Worm (Caenorhabditis elegans) whole organism, midembryonic: ENCODE measurements around the gene F59B10.6.
"Not testable (repeated sequence)": the region's sequence is repeated elsewhere in the genome, so short reads cannot be mapped to it uniquely, and the experiment has no call there.

Experiments used
- T22C8.4 ChIP-seq: fragments of 200-800 bp; sonication (Bioruptor generic); IDR thresholded peaks from 2 replicates; pipeline ENCODE4 v1.3.6; 2022; ENCODE audit warnings: missing genetic modification characterization, missing compliant biosample characterization
- cog-1 ChIP-seq: sonication (generic microtip); optimal IDR thresholded peaks from 2 replicates; lab custom pipeline; 2016; ENCODE audit warnings: missing genetic modification characterization, missing compliant biosample characterization
- flt-1 ChIP-seq: fragments of 200-800 bp; sonication (Bioruptor generic); IDR thresholded peaks from 2 replicates; pipeline ENCODE4 v1.3.6; 2022; ENCODE audit warnings: missing genetic modification characterization, missing compliant biosample characterization
- klf-2 ChIP-seq: fragments of 200-800 bp; sonication (Bioruptor generic); conservative IDR thresholded peaks from 2 replicates; pipeline ENCODE4 v1.3.6; 2022; ENCODE audit warnings: missing genetic modification reagents, missing genetic modification characterization, missing compliant biosample characterization
- med-1 ChIP-seq: sonication (generic microtip); optimal IDR thresholded peaks from 2 replicates; lab custom pipeline; 2017; ENCODE audit warnings: missing genetic modification characterization, mild to moderate bottlenecking, missing compliant biosample characterization, antibody characterized with exemption, missing genetic modification reagents; ENCODE audit not compliant: insufficient read depth
- ref-1 ChIP-seq: fragments of 200-800 bp; sonication (Bioruptor generic); conservative IDR thresholded peaks from 2 replicates; pipeline ENCODE4 v1.3.6; 2022; ENCODE audit warnings: missing genetic modification reagents, missing genetic modification characterization, missing compliant biosample characterization
- tab-1 ChIP-seq: fragments of 200-800 bp; sonication (Bioruptor generic); IDR thresholded peaks from 2 replicates; pipeline ENCODE4 v1.3.6; 2022; ENCODE audit warnings: missing genetic modification characterization, missing compliant biosample characterization
- ztf-23 ChIP-seq: fragments of 200-800 bp; sonication (Bioruptor generic); IDR thresholded peaks from 2 replicates; pipeline ENCODE4 v1.3.6; 2022; ENCODE audit warnings: missing genetic modification reagents, missing genetic modification characterization, missing compliant biosample characterization
- ztf-29 ChIP-seq: fragments of 200-800 bp; sonication (Bioruptor generic); IDR thresholded peaks from 2 replicates; pipeline ENCODE4 v1.3.6; 2022; ENCODE audit warnings: missing genetic modification reagents, missing genetic modification characterization, missing compliant biosample characterization

Gene F59B10.6

DNA sequence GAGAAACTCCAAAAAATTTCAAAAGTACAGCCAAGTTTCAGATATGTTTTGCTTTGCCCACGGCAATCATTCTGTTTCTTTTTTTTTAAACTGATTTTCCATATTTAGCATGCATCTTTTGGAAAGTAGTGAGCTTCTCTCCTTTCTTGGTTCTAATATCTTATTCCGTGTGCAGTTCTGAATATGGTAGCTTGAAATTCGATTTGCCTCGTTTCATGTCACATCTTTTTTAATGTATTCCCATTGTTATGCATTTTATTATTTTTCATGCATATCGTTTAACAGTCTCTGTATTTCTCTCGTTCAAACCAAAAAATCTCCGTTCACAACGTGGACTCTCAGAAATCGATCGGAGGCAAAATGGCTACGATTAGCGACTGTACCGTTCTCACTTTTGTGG is 29.8 kb downstream of the F59B10.6 start, which contains the start of gene ZK666.14:
TSS of gene ZK666.14 (plus strand) at position 301 of the 400 bp plus-strand sequence.
- TF ChIP-seq ztf-29 (GFP tag; lab: Robert Waterston, UW) (no peak), ztf-23 (GFP tag; lab: Robert Waterston, UW) (no peak), med-1 (GFP tag; lab: Kevin White, UChicago) (no peak), klf-2 (GFP tag; lab: Robert Waterston, UW) (no peak), ref-1 (GFP tag; lab: Robert Waterston, UW) (no peak), cog-1 (tag; lab: Kevin White, UChicago) (no peak), flt-1 (GFP tag; lab: Robert Waterston, UW) (no peak), T22C8.4 (GFP tag; lab: Robert Waterston, UW) (no peak)

DNA sequence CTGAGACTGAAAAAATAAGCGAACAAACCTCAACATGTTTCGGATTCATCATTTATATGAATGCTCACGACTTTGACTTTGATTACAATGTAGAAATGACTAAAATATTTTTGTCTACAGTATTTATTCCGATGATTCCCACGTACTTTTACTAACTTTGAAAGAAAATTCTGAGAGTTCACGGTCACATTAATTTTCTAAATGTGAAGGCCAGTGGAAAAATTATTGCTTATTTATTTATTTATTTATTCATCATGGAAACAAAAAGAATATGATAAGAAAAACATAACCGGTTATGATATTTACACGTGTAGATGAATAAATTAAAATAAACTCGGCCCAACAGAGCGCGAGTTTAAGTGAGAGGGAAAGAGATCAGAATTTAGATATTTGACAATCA is 31.2 kb downstream of the F59B10.6 start, which contains the start of gene ZK666.8:
TSS of gene ZK666.8 (minus strand) at position 101 of the 400 bp plus-strand sequence.
- not testable (repeated sequence) for TF ChIP-seq ztf-29, T22C8.4, tab-1 (GFP tag; lab: Robert Waterston, UW)

DNA sequence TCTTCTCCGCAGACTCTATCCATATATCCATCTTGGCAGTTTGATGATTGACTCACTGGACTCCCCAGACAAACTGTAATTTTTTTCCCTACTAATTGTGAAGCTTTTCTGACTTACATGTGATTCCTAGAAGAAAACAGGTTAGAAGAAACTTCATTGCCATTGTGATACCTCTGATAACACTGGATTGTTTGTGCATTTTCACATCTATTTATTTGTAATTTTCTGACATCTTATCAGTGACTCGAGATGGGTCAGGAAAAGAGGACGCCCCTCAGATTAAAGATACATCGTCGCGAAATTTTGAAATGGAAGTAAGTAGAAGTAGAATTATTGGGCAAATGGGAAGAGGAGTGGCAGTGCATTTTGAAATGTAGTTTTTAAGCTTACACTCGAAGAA is 33.9 kb downstream of the F59B10.6 start, which contains the start of gene clec-61:
TSS of gene clec-61 (minus strand) at position 209 of the 400 bp plus-strand sequence.
- no peak for TF ChIP-seq ztf-23 (GFP tag; lab: Robert Waterston, UW)
- no peak for TF ChIP-seq T22C8.4 (GFP tag; lab: Robert Waterston, UW)

DNA sequence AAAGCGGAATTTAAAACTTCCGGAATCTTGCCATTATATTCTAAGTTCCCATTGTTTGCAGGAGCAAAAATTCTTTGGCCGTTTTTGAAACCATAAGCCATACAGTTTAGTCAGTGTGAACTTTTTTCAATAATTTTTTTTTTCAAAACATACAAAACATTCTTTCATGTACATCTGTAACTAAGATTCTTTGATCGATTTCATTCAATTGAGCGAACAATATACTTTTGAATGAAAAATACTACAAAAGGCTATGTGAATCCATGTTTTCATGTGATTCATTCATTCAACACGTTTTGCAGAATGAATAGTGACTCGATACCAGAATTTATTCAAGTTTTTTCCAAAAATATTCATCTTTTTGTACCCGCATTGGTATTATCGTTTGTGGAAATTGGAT is 37.5 kb downstream of the F59B10.6 start, which contains the start of gene ZK666.15:
TSS of gene ZK666.15 (plus strand) at position 301 of the 400 bp plus-strand sequence.
- no peak for TF ChIP-seq cog-1 (tag; lab: Kevin White, UChicago)

DNA sequence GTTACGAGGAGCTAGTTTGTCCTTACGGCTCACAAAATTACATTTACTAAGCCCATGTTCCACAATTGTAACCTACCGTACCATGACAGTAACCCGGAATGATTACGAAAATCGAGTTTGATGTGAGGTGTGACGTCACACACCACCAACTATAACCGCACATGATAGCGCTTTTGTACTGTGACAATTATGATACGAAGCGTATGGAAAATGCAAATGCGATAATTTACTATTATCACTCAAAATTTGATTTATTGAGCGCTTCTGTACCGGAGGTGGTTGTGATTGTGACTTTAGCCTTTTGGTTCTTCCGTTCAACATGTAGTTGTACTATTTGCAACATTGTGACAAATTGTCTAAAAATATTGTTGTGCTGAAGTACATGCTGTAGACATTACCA is 38.6 kb downstream of the F59B10.6 start:
- no peak for TF ChIP-seq T22C8.4 (GFP tag; lab: Robert Waterston, UW)
- no peak for TF ChIP-seq med-1 (GFP tag; lab: Kevin White, UChicago)
- TF ChIP-seq ref-1 (GFP tag; lab: Robert Waterston, UW) = no peak
- no peak for TF ChIP-seq ztf-29 (GFP tag; lab: Robert Waterston, UW)
- no peak for TF ChIP-seq ztf-23 (GFP tag; lab: Robert Waterston, UW)
- TF ChIP-seq tab-1 (GFP tag; lab: Robert Waterston, UW) = no peak
- no peak for TF ChIP-seq flt-1 (GFP tag; lab: Robert Waterston, UW)
- TF ChIP-seq klf-2 (GFP tag; lab: Robert Waterston, UW) = no peak
- TF ChIP-seq cog-1 (tag; lab: Kevin White, UChicago) = no peak

DNA sequence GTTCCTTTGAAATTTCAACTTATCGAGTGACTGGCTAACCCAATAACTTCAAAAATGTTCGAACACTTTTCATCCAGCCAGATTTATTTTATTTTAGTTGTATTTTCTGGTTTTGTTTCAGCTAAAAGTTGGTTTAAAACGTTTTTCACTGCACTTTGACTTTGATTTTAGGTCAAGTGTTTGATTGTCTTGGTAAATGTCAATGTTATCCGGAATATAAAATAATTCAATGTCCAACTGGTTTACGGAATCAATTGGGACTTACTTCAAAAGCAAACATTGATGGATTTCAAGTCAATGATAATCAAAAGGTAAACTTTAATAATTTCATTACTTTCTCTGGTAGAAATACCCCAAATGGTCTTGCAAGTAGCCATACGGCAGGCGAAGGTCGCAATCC is 40.4 kb downstream of the F59B10.6 start:
- TF ChIP-seq ztf-29 (GFP tag; lab: Robert Waterston, UW) = no peak
- no peak for TF ChIP-seq T22C8.4 (GFP tag; lab: Robert Waterston, UW)
- TF ChIP-seq med-1 (GFP tag; lab: Kevin White, UChicago) = no peak
- no peak for TF ChIP-seq ztf-23 (GFP tag; lab: Robert Waterston, UW)
- TF ChIP-seq flt-1 (GFP tag; lab: Robert Waterston, UW) = no peak
- TF ChIP-seq ref-1 (GFP tag; lab: Robert Waterston, UW) = no peak
- no peak for TF ChIP-seq cog-1 (tag; lab: Kevin White, UChicago)
- TF ChIP-seq tab-1 (GFP tag; lab: Robert Waterston, UW) = no peak
- no peak for TF ChIP-seq klf-2 (GFP tag; lab: Robert Waterston, UW)

DNA sequence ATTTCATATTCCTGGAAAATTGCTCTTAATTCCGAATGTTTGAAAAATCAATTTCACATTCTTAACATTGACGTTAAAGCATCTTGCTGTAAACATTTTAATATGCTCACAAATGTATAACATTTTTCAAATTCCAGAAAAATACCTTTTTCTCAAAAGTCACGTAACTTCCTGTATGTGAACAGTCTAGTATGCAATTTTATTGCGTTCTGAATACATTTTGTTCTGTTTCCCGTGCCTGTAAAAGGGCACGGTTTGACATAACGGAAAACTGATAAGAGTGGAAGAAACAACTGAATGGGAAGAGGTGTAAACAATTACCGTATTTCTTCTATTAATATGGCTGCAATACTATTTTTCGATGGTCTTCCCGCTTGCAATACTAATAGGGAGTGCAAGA is 41.4 kb downstream of the F59B10.6 start:
- no peak for TF ChIP-seq med-1 (GFP tag; lab: Kevin White, UChicago)

DNA sequence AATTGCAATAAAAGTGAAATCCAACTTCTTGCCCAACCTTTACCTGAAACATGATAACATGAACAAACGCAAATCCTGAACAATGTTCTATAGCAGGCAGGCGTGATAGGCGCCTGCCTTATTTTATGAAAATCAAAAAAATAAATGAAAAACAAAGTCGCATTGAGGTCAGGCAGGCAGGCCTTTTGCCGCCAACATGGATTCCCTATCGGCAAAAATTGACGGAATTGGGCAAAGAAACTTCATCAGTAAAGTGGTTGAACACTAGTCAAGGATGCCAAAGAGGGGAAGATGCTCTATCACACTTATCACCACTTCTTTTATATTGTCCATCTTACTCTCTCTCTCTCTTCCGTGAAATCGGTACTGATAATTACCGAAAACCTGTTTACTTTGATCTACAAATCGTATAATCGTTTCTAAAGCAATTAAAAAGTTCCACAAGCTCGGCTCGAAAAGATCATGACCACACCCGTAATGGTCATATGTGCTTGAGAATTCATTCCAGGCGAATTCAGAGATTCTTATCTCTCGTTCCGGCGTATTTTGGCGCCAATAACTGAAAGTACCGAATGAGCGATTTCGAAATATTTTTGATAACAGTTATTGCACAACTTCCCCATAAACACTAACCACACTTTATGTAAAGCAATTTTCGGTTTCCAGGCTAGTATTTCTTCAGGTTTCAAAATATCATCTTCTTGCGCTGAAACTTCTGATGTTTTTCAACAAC is 42.3 kb downstream of the F59B10.6 start, which contains the start of the genes clec-60 and ZK666.11:
TSS of gene clec-60 (minus strand) at position 51 of the 733 bp plus-strand sequence.
TSS of gene ZK666.11 (plus strand) at position 699 of the 733 bp plus-strand sequence.
- TF ChIP-seq med-1 (GFP tag; lab: Kevin White, UChicago) (no peak), flt-1 (GFP tag; lab: Robert Waterston, UW) (no peak), T22C8.4 (GFP tag; lab: Robert Waterston, UW) (no peak), ztf-29 (GFP tag; lab: Robert Waterston, UW) (no peak), tab-1 (GFP tag; lab: Robert Waterston, UW) (no peak), ref-1 (GFP tag; lab: Robert Waterston, UW) (no peak), klf-2 (GFP tag; lab: Robert Waterston, UW) (no peak), cog-1 (tag; lab: Kevin White, UChicago) (no peak)

DNA sequence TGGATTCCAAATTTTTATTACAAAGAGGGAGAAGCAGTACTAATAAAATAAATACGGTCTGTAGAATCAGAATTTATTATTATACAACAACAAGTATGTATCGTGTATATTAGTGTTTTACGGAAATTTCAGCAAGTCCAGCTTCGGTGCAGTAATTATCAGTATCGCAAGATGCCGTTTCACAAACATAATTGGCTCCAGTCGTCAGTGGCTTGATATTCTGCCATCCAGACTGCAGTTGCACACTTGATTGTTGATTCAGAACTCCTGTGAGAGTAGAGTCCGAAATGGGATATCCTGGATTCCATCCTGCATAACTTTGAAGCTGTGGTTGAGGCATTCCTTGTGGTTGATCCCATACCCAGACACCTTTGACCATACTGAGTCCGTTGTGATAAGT is 44.2 kb downstream of the F59B10.6 start:
- TF ChIP-seq ref-1 (GFP tag; lab: Robert Waterston, UW) (no peak), tab-1 (GFP tag; lab: Robert Waterston, UW) (no peak), ztf-23 (GFP tag; lab: Robert Waterston, UW) (no peak), T22C8.4 (GFP tag; lab: Robert Waterston, UW) (no peak), flt-1 (GFP tag; lab: Robert Waterston, UW) (no peak), klf-2 (GFP tag; lab: Robert Waterston, UW) (no peak), med-1 (GFP tag; lab: Kevin White, UChicago) (no peak), cog-1 (tag; lab: Kevin White, UChicago) (no peak), ztf-29 (GFP tag; lab: Robert Waterston, UW) (no peak)
